Fruit fly (Drosophila melanogaster) whole organism, embryonic: ENCODE data around the gene Polr1C.

Experiments
- Bgb ChIP-seq: fragments of 200-800 bp; sonication (Bioruptor generic); IDR thresholded peaks from 2 replicates; pipeline ENCODE4 v1.3.6; 2022; ENCODE audit warnings: missing biosample characterization, missing genetic modification characterization; ENCODE audit not compliant: partially characterized antibody
- CG10366 ChIP-seq: fragments of 200-800 bp; sonication (Bioruptor generic); IDR thresholded peaks from 2 replicates; pipeline ENCODE4 v1.3.6; 2022; ENCODE audit warnings: missing biosample characterization, missing genetic modification characterization
- CG10959 ChIP-seq: fragments of 200-800 bp; sonication (Bioruptor generic); IDR thresholded peaks from 2 replicates; pipeline ENCODE4 v1.3.6; 2022; ENCODE audit warnings: missing biosample characterization, missing genetic modification characterization
- CG11456 ChIP-seq: fragments of 200-800 bp; sonication (Bioruptor generic); IDR thresholded peaks from 3 replicates; pipeline ENCODE4 v1.3.6; 2022; ENCODE audit warnings: missing biosample characterization, missing genetic modification characterization
- CG15601 ChIP-seq: fragments of 200-800 bp; sonication (Bioruptor generic); optimal IDR thresholded peaks from 3 replicates; lab custom pipeline; 2019; ENCODE audit warnings: missing biosample characterization, mild to moderate bottlenecking, missing genetic modification characterization, moderate library complexity
- CG17361 ChIP-seq: fragments of 200-800 bp; sonication (Bioruptor generic); IDR thresholded peaks from 3 replicates; pipeline ENCODE4 v1.3.6; 2022; ENCODE audit warnings: missing biosample characterization, missing genetic modification characterization
- CG2116 ChIP-seq: fragments of 200-800 bp; sonication (Bioruptor generic); optimal IDR thresholded peaks from 3 replicates; lab custom pipeline; 2018; ENCODE audit warnings: missing biosample characterization, mild to moderate bottlenecking, missing genetic modification characterization
- CG2129 ChIP-seq: fragments of 200-800 bp; sonication (Bioruptor generic); IDR thresholded peaks from 2 replicates; pipeline ENCODE4 v1.3.6; 2022; ENCODE audit warnings: missing biosample characterization, missing genetic modification characterization; ENCODE audit not compliant: partially characterized antibody
- CG30020 ChIP-seq: fragments of 200-800 bp; optimal IDR thresholded peaks from 2 replicates; lab custom pipeline; 2019; ENCODE audit warnings: missing biosample characterization, mild to moderate bottlenecking, missing genetic modification characterization, moderate library complexity
- CG34422 ChIP-seq: fragments of 200-800 bp; sonication (Bioruptor generic); IDR thresholded peaks from 3 replicates; pipeline ENCODE4 v1.3.6; 2022; ENCODE audit warnings: missing biosample characterization, missing genetic modification characterization
- CG4730 ChIP-seq: fragments of 200-800 bp; sonication (Bioruptor generic); IDR thresholded peaks from 2 replicates; pipeline ENCODE4 v1.3.6; 2022; ENCODE audit warnings: missing biosample characterization, missing genetic modification characterization
- CG6654 ChIP-seq: fragments of 200-800 bp; sonication (Bioruptor generic); optimal IDR thresholded peaks from 2 replicates; lab custom pipeline; 2017; ENCODE audit warnings: missing biosample characterization, mild to moderate bottlenecking, missing genetic modification characterization
- CG6689 ChIP-seq: fragments of 200-800 bp; sonication (Bioruptor generic); IDR thresholded peaks from 2 replicates; pipeline ENCODE4 v1.3.6; 2022; ENCODE audit warnings: missing biosample characterization, missing genetic modification characterization
- CG7372 ChIP-seq: fragments of 200-800 bp; sonication (Bioruptor generic); IDR thresholded peaks from 2 replicates; pipeline ENCODE4 v1.3.6; 2022; ENCODE audit warnings: missing biosample characterization, missing genetic modification characterization
- CG7745 ChIP-seq: fragments of 200-800 bp; sonication (Bioruptor generic); optimal IDR thresholded peaks from 2 replicates; lab custom pipeline; 2018; ENCODE audit warnings: missing biosample characterization, mild to moderate bottlenecking, missing genetic modification characterization, moderate library complexity
- CG9215 ChIP-seq: fragments of 200-800 bp; sonication (Bioruptor generic); IDR thresholded peaks from 2 replicates; pipeline ENCODE4 v1.3.6; 2022; ENCODE audit warnings: missing biosample characterization, missing genetic modification characterization
- CrebB ChIP-seq: fragments of 200-800 bp; sonication (Bioruptor generic); optimal IDR thresholded peaks from 3 replicates; lab custom pipeline; 2018; ENCODE audit warnings: missing biosample characterization, mild to moderate bottlenecking, missing genetic modification characterization
- Eip74EF ChIP-seq, 2 experiments: fragments of 200-800 bp in 1 of 2; fragments of >200 bp in 1 of 2; sonication (Bioruptor generic) in 1 of 2; optimal IDR thresholded peaks; 2 replicates each; lab custom pipeline; 2017 to 2019; ENCODE audit warnings: missing biosample characterization in 2 of 2, missing genetic modification characterization in 2 of 2, mild to moderate bottlenecking in 1 of 2, moderate library complexity in 1 of 2
- H15 ChIP-seq: fragments of 200-800 bp; sonication (Bioruptor generic); IDR thresholded peaks from 3 replicates; pipeline ENCODE4 v1.3.6; 2022; ENCODE audit warnings: missing biosample characterization, missing genetic modification characterization
- HLH54F ChIP-seq: fragments of 200-800 bp; sonication (Bioruptor generic); optimal IDR thresholded peaks from 3 replicates; lab custom pipeline; 2016; ENCODE audit warnings: missing biosample characterization, missing genetic modification characterization
- Hmx ChIP-seq: fragments of 200-800 bp; sonication (Bioruptor generic); optimal IDR thresholded peaks from 2 replicates; lab custom pipeline; 2016; ENCODE audit warnings: missing biosample characterization, missing genetic modification characterization
- Hr78 ChIP-seq, 2 experiments: fragments of 200-800 bp in 1 of 2; fragments of >200 bp in 1 of 2; sonication (Bioruptor generic) in 1 of 2; optimal IDR thresholded peaks; 2 replicates each; lab custom pipeline; 2017 to 2019; ENCODE audit warnings: missing biosample characterization in 2 of 2, missing genetic modification characterization in 2 of 2, mild to moderate bottlenecking in 1 of 2, moderate library complexity in 1 of 2
- Mad ChIP-seq: fragments of 200-800 bp; sonication (Bioruptor generic); optimal IDR thresholded peaks from 2 replicates; lab custom pipeline; 2016; ENCODE audit warnings: missing biosample characterization, missing genetic modification characterization
- Max ChIP-seq: fragments of 200-800 bp; sonication (Bioruptor generic); optimal IDR thresholded peaks from 2 replicates; lab custom pipeline; 2016; ENCODE audit warnings: missing biosample characterization, mild to moderate bottlenecking, missing genetic modification characterization
- Mes4 ChIP-seq: fragments of 200-800 bp; sonication (Bioruptor generic); optimal IDR thresholded peaks from 2 replicates; lab custom pipeline; 2016; ENCODE audit warnings: missing biosample characterization, missing genetic modification characterization
- Ptx1 ChIP-seq: fragments of 200-800 bp; sonication (Bioruptor generic); IDR thresholded peaks from 2 replicates; pipeline ENCODE4 v1.3.6; 2022; ENCODE audit warnings: missing biosample characterization, missing genetic modification characterization
- Scr ChIP-seq: fragments of 200-800 bp; sonication (Bioruptor generic); IDR thresholded peaks from 2 replicates; pipeline ENCODE4 v1.3.6; 2022; ENCODE audit warnings: missing biosample characterization, missing genetic modification characterization; ENCODE audit not compliant: partially characterized antibody
- abd-A ChIP-seq: fragments of 200-800 bp; sonication (Bioruptor generic); optimal IDR thresholded peaks from 3 replicates; lab custom pipeline; 2019; ENCODE audit warnings: missing biosample characterization, mild to moderate bottlenecking, missing genetic modification characterization, moderate library complexity
- al ChIP-seq: fragments of 200-800 bp; sonication (Bioruptor generic); IDR thresholded peaks from 2 replicates; pipeline ENCODE4 v1.3.6; 2022; ENCODE audit warnings: missing biosample characterization, missing genetic modification characterization
- chif ChIP-seq, 2 experiments: fragments of 200-800 bp; sonication (Bioruptor generic); optimal IDR thresholded peaks; 3 replicates each; lab custom pipeline; 2016; ENCODE audit warnings: missing biosample characterization in 2 of 2, missing genetic modification characterization in 2 of 2
- crc ChIP-seq: fragments of 200-800 bp; sonication (Bioruptor generic); optimal IDR thresholded peaks from 2 replicates; lab custom pipeline; 2016; ENCODE audit warnings: missing biosample characterization, missing genetic modification characterization
- croc ChIP-seq: fragments of 200-800 bp; sonication (Bioruptor generic); conservative IDR thresholded peaks from 3 replicates; pipeline ENCODE4 v1.3.6; 2022; ENCODE audit warnings: missing biosample characterization, missing genetic modification characterization
- crp ChIP-seq, 2 experiments: fragments of 200-800 bp; sonication (Bioruptor generic); optimal IDR thresholded peaks; 2 replicates in 1 of 2; 3 replicates in 1 of 2; lab custom pipeline; 2017; ENCODE audit warnings: missing biosample characterization in 2 of 2, missing genetic modification characterization in 2 of 2, mild to moderate bottlenecking in 1 of 2, moderate library complexity in 1 of 2
- cwo ChIP-seq: fragments of 200-800 bp; sonication (Bioruptor generic); optimal IDR thresholded peaks from 3 replicates; lab custom pipeline; 2017; ENCODE audit warnings: missing biosample characterization, missing genetic modification characterization, mild to moderate bottlenecking, moderate library complexity, missing genetic modification reagents
- danr ChIP-seq: fragments of 200-800 bp; sonication (Bioruptor generic); IDR thresholded peaks from 2 replicates; pipeline ENCODE4 v1.3.6; 2022; ENCODE audit warnings: missing biosample characterization, missing genetic modification characterization
- ham ChIP-seq: fragments of 200-800 bp; sonication (Bioruptor generic); IDR thresholded peaks from 2 replicates; pipeline ENCODE4 v1.3.6; 2022; ENCODE audit warnings: missing biosample characterization, missing genetic modification characterization
- klu ChIP-seq: fragments of 200-800 bp; sonication (Bioruptor generic); IDR thresholded peaks from 2 replicates; pipeline ENCODE4 v1.3.6; 2022; ENCODE audit warnings: missing biosample characterization, missing genetic modification characterization
- lilli ChIP-seq: fragments of 200-800 bp; sonication (Bioruptor generic); optimal IDR thresholded peaks from 3 replicates; lab custom pipeline; 2016; ENCODE audit warnings: missing biosample characterization, missing genetic modification characterization
- mirr ChIP-seq: fragments of 200-800 bp; sonication (Bioruptor generic); optimal IDR thresholded peaks from 3 replicates; lab custom pipeline; 2018; ENCODE audit warnings: missing biosample characterization, mild to moderate bottlenecking, missing genetic modification characterization
- oc ChIP-seq: fragments of 200-800 bp; sonication (Bioruptor generic); optimal IDR thresholded peaks from 2 replicates; lab custom pipeline; 2018; ENCODE audit warnings: missing biosample characterization, mild to moderate bottlenecking, missing genetic modification characterization, moderate library complexity
- odd ChIP-seq: fragments of 200-800 bp; sonication (Bioruptor generic); optimal IDR thresholded peaks from 2 replicates; lab custom pipeline; 2017; ENCODE audit warnings: missing biosample characterization, mild to moderate bottlenecking, missing genetic modification characterization
- prd ChIP-seq, 3 experiments: fragments of >200 bp in 2 of 3; fragments of 200-800 bp in 1 of 3; sonication (Bioruptor generic) in 1 of 3; optimal IDR thresholded peaks in 2 of 3; IDR thresholded peaks in 1 of 3; 2 replicates in 2 of 3; 3 replicates in 1 of 3; pipeline versions ENCODE4 v1.3.6 to Lab custom; 2017 to 2022; ENCODE audit warnings: missing biosample characterization in 1 of 3, missing genetic modification characterization in 1 of 3
- so ChIP-seq: fragments of 200-800 bp; sonication (Bioruptor generic); IDR thresholded peaks from 3 replicates; pipeline ENCODE4 v1.3.6; 2022; ENCODE audit warnings: missing biosample characterization, missing genetic modification characterization
- sqz ChIP-seq: fragments of 200-800 bp; sonication (Bioruptor generic); optimal IDR thresholded peaks from 3 replicates; lab custom pipeline; 2018; ENCODE audit warnings: missing biosample characterization, mild to moderate bottlenecking, missing genetic modification characterization
- stwl ChIP-seq: fragments of 200-800 bp; sonication (Bioruptor generic); optimal IDR thresholded peaks from 3 replicates; lab custom pipeline; 2018; ENCODE audit warnings: missing biosample characterization, mild to moderate bottlenecking, missing genetic modification characterization, moderate library complexity
- sug ChIP-seq: fragments of 200-800 bp; optimal IDR thresholded peaks from 2 replicates; lab custom pipeline; 2019; ENCODE audit warnings: missing biosample characterization, mild to moderate bottlenecking, missing genetic modification characterization, moderate library complexity
- tup ChIP-seq: fragments of 200-800 bp; sonication (Bioruptor generic); optimal IDR thresholded peaks from 2 replicates; lab custom pipeline; 2016; ENCODE audit warnings: missing biosample characterization, mild to moderate bottlenecking, missing genetic modification characterization, moderate library complexity
- unpg ChIP-seq: fragments of 200-800 bp; sonication (Bioruptor generic); optimal IDR thresholded peaks from 3 replicates; lab custom pipeline; 2018; ENCODE audit warnings: missing biosample characterization, mild to moderate bottlenecking, missing genetic modification characterization, moderate library complexity

Gene Polr1C

DNA sequence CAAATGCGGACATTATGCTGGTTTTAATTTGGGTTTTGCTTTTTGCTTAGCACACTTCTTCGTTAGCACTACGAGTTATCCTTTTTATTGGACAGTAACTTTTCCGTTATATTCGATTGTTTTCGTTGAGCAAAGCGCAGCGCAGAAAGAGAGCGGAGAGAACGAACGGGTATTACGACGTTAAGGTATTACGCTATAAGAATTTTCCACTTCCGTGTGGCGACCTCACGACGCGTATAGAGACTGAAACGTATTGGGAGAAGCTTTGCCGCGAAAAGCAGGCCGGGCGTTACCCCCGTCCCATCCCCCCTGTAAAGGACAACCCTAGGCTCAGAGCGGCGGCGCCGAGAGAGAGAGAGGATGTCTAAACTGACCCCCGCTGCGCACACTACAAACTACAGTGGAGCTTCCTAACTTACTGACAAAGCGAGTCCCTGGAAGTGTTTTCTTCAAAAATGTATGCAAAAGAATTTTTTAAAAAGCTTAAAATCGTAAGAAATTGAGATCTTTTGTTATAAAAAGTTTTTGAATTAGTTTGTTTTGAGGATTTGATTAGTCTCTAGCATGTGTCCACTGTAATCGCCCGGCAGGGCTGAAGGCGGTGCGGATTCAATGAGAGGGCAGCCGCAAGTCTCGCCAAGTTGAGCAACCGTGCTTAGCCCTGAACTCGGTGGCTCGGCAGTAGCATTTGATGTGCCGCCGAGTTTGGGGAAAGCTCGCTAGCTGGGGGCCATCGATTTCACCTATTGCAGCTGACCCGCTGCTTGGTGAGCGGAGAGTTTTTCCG, 36.1 kb downstream of the Polr1C start:
- TF ChIP-seq sug (tag; lab: Kevin White, UChicago) = peak; percentile 92
- TF ChIP-seq chif (GFP tag; optimal IDR thresholded peaks at IDR 0.05; lab: Kevin White, UChicago) = peak; percentile 93 to 94
- TF ChIP-seq CG15601 (tag; lab: Kevin White, UChicago) = peak; percentile 88
- peak; percentile 87 for TF ChIP-seq CG10959 (GFP tag; lab: Robert Waterston, UW)
- TF ChIP-seq Eip74EF (GFP tag; optimal IDR thresholded peaks at IDR 0.05; lab: Kevin White, UChicago) = peak in 1 of 2 experiments; percentile 88
- TF ChIP-seq Hr78 (GFP tag; optimal IDR thresholded peaks at IDR 0.05; lab: Kevin White, UChicago) = no peak
- TF ChIP-seq CG10366 (GFP tag; lab: Robert Waterston, UW) = peak; percentile 95
- TF ChIP-seq H15 = peak; percentile 96
- peak; percentile 95 for TF ChIP-seq CG9215 (GFP tag; lab: Robert Waterston, UW)
- peak; percentile 91 for TF ChIP-seq Mes4 (GFP tag; lab: Kevin White, UChicago)
- TF ChIP-seq unpg = peak; percentile 95
- TF ChIP-seq so (GFP tag; lab: Robert Waterston, UW) = peak; percentile 96
- TF ChIP-seq tup (GFP tag; lab: Kevin White, UChicago) = peak; percentile 90
- TF ChIP-seq Mad (GFP tag; lab: Kevin White, UChicago) = peak; percentile 90
- no peak for TF ChIP-seq Bgb (GFP tag; lab: Robert Waterston, UW)
- TF ChIP-seq oc (tag; lab: Kevin White, UChicago) = peak; percentile 94
- peak in 1 of 2 experiments; percentile 48 for TF ChIP-seq crp (GFP tag; optimal IDR thresholded peaks at IDR 0.05; lab: Kevin White, UChicago)
- peak; percentile 92 for TF ChIP-seq CG17361 (GFP tag; lab: Robert Waterston, UW)
- peak; percentile 95 for TF ChIP-seq CG6689 (GFP tag; lab: Robert Waterston, UW)
- TF ChIP-seq Max (GFP tag; lab: Kevin White, UChicago) = peak; percentile 85
- TF ChIP-seq HLH54F (GFP tag; lab: Kevin White, UChicago) = peak; percentile 95
- peak; percentile 92 for TF ChIP-seq CrebB (tag; lab: Kevin White, UChicago)
- peak; percentile 89 for TF ChIP-seq croc (GFP tag; lab: Robert Waterston, UW)
- TF ChIP-seq CG11456 = peak; percentile 96
- TF ChIP-seq danr = peak; percentile 90
- peak; percentile 81 for TF ChIP-seq sqz (GFP tag; lab: Kevin White, UChicago)
- TF ChIP-seq al = peak; percentile 92
- peak; percentile 20 for TF ChIP-seq stwl (tag; lab: Kevin White, UChicago)
- no peak for TF ChIP-seq Scr (GFP tag; lab: Robert Waterston, UW)
- TF ChIP-seq CG2116 = peak; percentile 57
- peak; percentile 91 for TF ChIP-seq crc (GFP tag; lab: Kevin White, UChicago)
- TF ChIP-seq CG30020 (tag; lab: Kevin White, UChicago) = peak; percentile 61
- no peak for TF ChIP-seq prd (optimal IDR thresholded peaks at IDR 0.05; lab: Kevin White, UChicago)
- TF ChIP-seq prd (GFP tag; IDR thresholded peaks at IDR 0.05; lab: Robert Waterston, UW) = peak; percentile 98
- peak; percentile 97 for TF ChIP-seq lilli
- TF ChIP-seq odd (GFP tag; lab: Kevin White, UChicago) = peak; percentile 88
- peak; percentile 96 for TF ChIP-seq CG34422 (GFP tag; lab: Robert Waterston, UW)
- peak; percentile 97 for TF ChIP-seq Ptx1 (GFP tag; lab: Robert Waterston, UW)
- TF ChIP-seq CG4730 (GFP tag; lab: Robert Waterston, UW) = peak; percentile 94
- no peak for TF ChIP-seq CG2129 (GFP tag; lab: Robert Waterston, UW)
- peak; percentile 76 for TF ChIP-seq CG6654 (GFP tag; lab: Kevin White, UChicago)
- TF ChIP-seq klu (GFP tag; lab: Robert Waterston, UW) = peak; percentile 92
- peak; percentile 77 for TF ChIP-seq abd-A (tag; lab: Kevin White, UChicago)
- TF ChIP-seq Hmx (GFP tag; lab: Kevin White, UChicago) = peak; percentile 74
- peak; percentile 94 for TF ChIP-seq CG7372 (GFP tag; lab: Robert Waterston, UW)
- TF ChIP-seq CG7745 = no peak
- peak; percentile 95 for TF ChIP-seq cwo
- peak; percentile 84 for TF ChIP-seq mirr (GFP tag; lab: Kevin White, UChicago)
- peak; percentile 75; the same call in 1 of the 2 replicates for TF ChIP-seq ham (GFP tag; lab: Robert Waterston, UW)
